Fruit fly (Drosophila melanogaster): ENCODE measurements around the gene CG9921.

DNA sequence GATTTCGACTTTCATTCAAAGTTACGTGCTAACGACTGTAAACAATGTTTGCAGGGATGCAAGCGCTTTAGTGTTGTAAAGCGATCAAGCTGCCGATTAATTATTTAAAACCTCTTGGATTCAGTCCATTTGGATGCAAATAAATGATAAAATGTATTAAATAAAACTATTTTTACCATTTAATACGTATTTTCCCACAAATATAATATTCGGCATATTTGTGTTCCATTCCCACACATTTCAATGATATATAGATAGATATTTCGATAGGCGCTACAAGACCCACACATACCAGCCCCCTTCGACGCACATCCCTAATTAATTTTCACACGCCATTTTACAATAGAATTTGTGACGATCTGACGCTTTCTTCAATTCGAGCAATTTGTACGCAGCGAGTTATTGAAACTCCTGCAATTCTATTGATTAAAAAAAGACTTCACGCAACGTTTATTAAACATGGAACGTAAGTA is 44.9 kb downstream of the CG9921 start, which contains the start of the genes CG32576 and caz:
- no peak for TF ChIP-seq cnc (optimal IDR thresholded peaks at IDR 0.05)
- peak; percentile 76 for TF ChIP-seq tj (GFP tag; optimal IDR thresholded peaks at IDR 0.05)
- no peak for TF ChIP-seq CG5204 (GFP tag; optimal IDR thresholded peaks at IDR 0.05)
- peak; percentile 73 for TF ChIP-seq Mnt (GFP tag; optimal IDR thresholded peaks at IDR 0.05)
- peak; percentile 48 for TF ChIP-seq bab1 (GFP tag; optimal IDR thresholded peaks at IDR 0.05)
- no peak for TF ChIP-seq kay (GFP tag; ENCODE audit: borderline replicate concordance)
- TF ChIP-seq CG11617 (GFP tag; optimal IDR thresholded peaks at IDR 0.05): peak; percentile 68
- no peak for TF ChIP-seq Hr96 (GFP tag; optimal IDR thresholded peaks at IDR 0.05)

All from whole organism, adult.